Worm (Caenorhabditis elegans): ENCODE results near the gene odc-1.

DNA sequence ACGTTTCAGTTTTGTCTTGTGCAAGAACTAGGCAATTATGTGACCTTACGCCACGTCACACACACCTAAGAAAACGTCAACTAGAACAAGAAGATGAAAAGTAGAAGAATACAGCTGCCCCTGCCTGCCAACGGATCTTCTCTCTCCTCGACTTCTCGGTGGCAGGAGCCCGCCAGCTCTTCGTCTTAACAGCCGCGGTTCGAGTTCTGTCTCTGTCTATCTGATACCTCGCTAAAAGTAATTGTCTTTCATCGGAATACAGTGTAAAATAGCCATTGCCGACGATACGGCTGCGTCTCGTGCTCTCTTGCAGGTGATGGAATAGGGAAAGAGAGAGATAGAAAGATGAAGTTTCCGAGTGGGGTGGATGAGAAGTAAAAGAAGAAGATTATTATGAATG, 30.3 kb upstream of the odc-1 start:
- no peak for TF ChIP-seq nhr-11 (tag; optimal IDR thresholded peaks at IDR 0.05)
- no peak for TF ChIP-seq nhr-23 (tag; optimal IDR thresholded peaks at IDR 0.05)
- no peak for TF ChIP-seq aly-2 (tag; optimal IDR thresholded peaks at IDR 0.05)
- no peak for TF ChIP-seq fos-1 (tag; optimal IDR thresholded peaks at IDR 0.05)
- TF ChIP-seq ama-1 (optimal IDR thresholded peaks at IDR 0.05), result no peak
- peak; percentile 4 for TF ChIP-seq nfya-1 (tag; optimal IDR thresholded peaks at IDR 0.05; ENCODE audit: insufficient read depth)
- no peak for TF ChIP-seq nhr-77 (tag; optimal IDR thresholded peaks at IDR 0.05)
- TF ChIP-seq nhr-237 (tag; optimal IDR thresholded peaks at IDR 0.05), result no peak

Data from whole organism, L3 larva.